Worm (Caenorhabditis elegans) whole organism, L3 larva: ENCODE results near the gene alh-10.

ENCODE experiments used
- ama-1 ChIP-seq: fragments of 150-350 bp; optimal IDR thresholded peaks from 2 replicates; lab custom pipeline; 2018
- ceh-82 ChIP-seq: fragments of 150-350 bp; optimal IDR thresholded peaks from 2 replicates; lab custom pipeline; 2014; ENCODE audit warnings: missing biosample characterization, missing genetic modification characterization
- elt-1 ChIP-seq: fragments of 150-350 bp; optimal IDR thresholded peaks from 2 replicates; lab custom pipeline; 2014; ENCODE audit warnings: missing biosample characterization, missing genetic modification characterization
- eor-1 ChIP-seq, 2 experiments: fragments of 150-350 bp; optimal IDR thresholded peaks; 2 replicates each; lab custom pipeline; 2014 to 2018; ENCODE audit warnings: missing biosample characterization in 2 of 2, missing genetic modification characterization in 2 of 2
- fos-1 ChIP-seq: fragments of 150-350 bp; optimal IDR thresholded peaks from 2 replicates; lab custom pipeline; 2014; ENCODE audit warnings: missing biosample characterization, missing genetic modification characterization
- jun-1 ChIP-seq: fragments of 150-350 bp; optimal IDR thresholded peaks from 2 replicates; lab custom pipeline; 2014; ENCODE audit warnings: missing biosample characterization, missing genetic modification reagents, missing genetic modification characterization
- lin-39 ChIP-seq: fragments of 150-350 bp; optimal IDR thresholded peaks from 2 replicates; lab custom pipeline; 2018; ENCODE audit warnings: missing biosample characterization, missing genetic modification reagents, missing genetic modification characterization
- nfya-1 ChIP-seq: sonication (generic microtip); optimal IDR thresholded peaks from 2 replicates; lab custom pipeline; 2017; ENCODE audit warnings: missing genetic modification characterization, mild to moderate bottlenecking, missing compliant biosample characterization, antibody characterized with exemption, moderate library complexity; ENCODE audit not compliant: insufficient read depth
- pha-4 ChIP-seq: fragments of 150-350 bp; optimal IDR thresholded peaks from 2 replicates; lab custom pipeline; 2014; ENCODE audit warnings: missing biosample characterization, missing genetic modification reagents, missing genetic modification characterization
- snpc-4 ChIP-seq: fragments of 150-350 bp; optimal IDR thresholded peaks from 2 replicates; lab custom pipeline; 2014; ENCODE audit warnings: missing biosample characterization, missing genetic modification characterization
- tbx-2 ChIP-seq: sonication (generic microtip); optimal IDR thresholded peaks from 2 replicates; lab custom pipeline; 2016; ENCODE audit warnings: mild to moderate bottlenecking, missing genetic modification characterization, missing compliant biosample characterization
- unc-39 ChIP-seq: sonication (generic microtip); optimal IDR thresholded peaks from 4 replicates; lab custom pipeline; 2017; ENCODE audit warnings: missing biosample characterization, missing genetic modification characterization
- zag-1 ChIP-seq: fragments of 150-350 bp; optimal IDR thresholded peaks from 2 replicates; lab custom pipeline; 2014; ENCODE audit warnings: missing biosample characterization, missing genetic modification characterization
- ztf-11 ChIP-seq: fragments of 150-350 bp; optimal IDR thresholded peaks from 2 replicates; lab custom pipeline; 2014; ENCODE audit warnings: missing biosample characterization, missing genetic modification characterization

ce11 chrX:7157483-7157882 is 14.0 kb upstream of the alh-10 start:
- TF ChIP-seq nfya-1 (tag; lab: Kevin White, UChicago), result no peak
- no peak for TF ChIP-seq fos-1 (tag; lab: Kevin White, UChicago)
- TF ChIP-seq pha-4 (tag; lab: Kevin White, UChicago), result no peak
- no peak for TF ChIP-seq snpc-4 (tag; lab: Kevin White, UChicago)
- no peak for TF ChIP-seq jun-1 (tag; lab: Kevin White, UChicago)
- no peak for TF ChIP-seq lin-39 (tag; lab: Kevin White, UChicago)
- no peak for TF ChIP-seq unc-39 (tag; lab: Kevin White, UChicago)
- no peak for TF ChIP-seq ama-1
- TF ChIP-seq ztf-11, result no peak
- TF ChIP-seq eor-1 (tag; optimal IDR thresholded peaks at IDR 0.05; lab: Kevin White, UChicago), result no peak
- TF ChIP-seq ceh-82, result no peak
- TF ChIP-seq tbx-2, result no peak
- TF ChIP-seq elt-1 (tag; lab: Kevin White, UChicago), result no peak
- no peak for TF ChIP-seq zag-1 (tag; lab: Kevin White, UChicago)
